Worm (Caenorhabditis elegans) whole organism, L2 larva: Measurements from ENCODE around the gene cblc-1.
"Not testable (repeated sequence)": the region's sequence is repeated elsewhere in the genome, so short reads cannot be mapped to it uniquely, and the experiment has no call there.

Source experiments
- ama-1 ChIP-seq: fragments of 150-350 bp; optimal IDR thresholded peaks from 2 replicates; lab custom pipeline; 2018; ENCODE audit warnings: inconsistent platforms
- dmd-4 ChIP-seq: sonication (generic microtip); optimal IDR thresholded peaks from 2 replicates; lab custom pipeline; 2017; ENCODE audit warnings: missing biosample characterization, missing genetic modification characterization
- fos-1 ChIP-seq: fragments of 150-350 bp; optimal IDR thresholded peaks from 2 replicates; lab custom pipeline; 2014; ENCODE audit warnings: missing biosample characterization, missing genetic modification characterization
- lin-11 ChIP-seq: fragments of 150-350 bp; sonication (generic microtip); optimal IDR thresholded peaks from 2 replicates; lab custom pipeline; 2014; ENCODE audit warnings: missing biosample characterization, missing genetic modification characterization, inconsistent platforms, mixed read lengths
- nhr-77 ChIP-seq: fragments of 150-350 bp; optimal IDR thresholded peaks from 2 replicates; lab custom pipeline; 2014; ENCODE audit warnings: missing biosample characterization, missing genetic modification characterization
- unc-39 ChIP-seq: fragments of 150-350 bp; optimal IDR thresholded peaks from 2 replicates; lab custom pipeline; 2014; ENCODE audit warnings: missing biosample characterization, missing genetic modification characterization
- zag-1 ChIP-seq: fragments of 150-350 bp; optimal IDR thresholded peaks from 2 replicates; lab custom pipeline; 2014; ENCODE audit warnings: missing biosample characterization, missing genetic modification characterization

- TF ChIP-seq zag-1 (tag; lab: Kevin White, UChicago); fos-1 (tag; lab: Kevin White, UChicago); ama-1 (lab: Kevin White, UChicago); nhr-77 (tag; lab: Kevin White, UChicago); unc-39; dmd-4; lin-11 (tag; lab: Kevin White, UChicago): not testable (repeated sequence)
Measured at ce11 chrII:4916462-4916861, 24.5 kb downstream of the cblc-1 start, which contains the start of gene msp-31.
